Fruit fly (Drosophila melanogaster) Kc167 (cell line): ENCODE data around the gene CG15019.

Experiments
- Myc ChIP-seq: fragments of >200 bp; optimal IDR thresholded peaks from 2 replicates; lab custom pipeline; 2017; ENCODE audit warnings: missing external identifiers
- Sin3A ChIP-seq: fragments of >200 bp; optimal IDR thresholded peaks from 2 replicates; lab custom pipeline; 2018; ENCODE audit warnings: missing external identifiers
- h ChIP-seq: fragments of >200 bp; optimal IDR thresholded peaks from 3 replicates; lab custom pipeline; 2018; ENCODE audit warnings: missing external identifiers
- psq ChIP-seq: fragments of >200 bp; optimal IDR thresholded peaks from 2 replicates; lab custom pipeline; 2017; ENCODE audit warnings: missing external identifiers

DNA sequence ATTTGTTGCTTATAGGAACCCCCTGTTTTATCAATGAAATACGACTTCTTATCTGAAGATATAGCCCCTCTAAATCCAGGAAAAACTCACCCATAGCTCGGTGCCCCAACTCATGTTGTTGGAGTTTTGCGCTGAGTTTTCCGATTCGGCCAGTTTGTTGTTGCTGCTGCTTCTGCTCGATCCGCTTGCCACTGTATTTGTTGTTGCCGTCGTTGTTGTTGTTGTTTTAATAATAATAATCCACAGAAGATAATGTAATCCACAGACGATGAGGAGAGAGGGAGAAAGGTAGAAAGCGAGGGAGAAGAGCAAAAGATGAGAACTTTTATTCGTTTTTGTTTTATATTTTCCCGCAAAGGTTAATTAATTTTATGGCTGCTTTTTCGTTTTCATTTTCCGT is 42.9 kb downstream of the CG15019 start:
- TF ChIP-seq Myc (lab: Kevin White, UChicago) (no peak), psq (lab: Kevin White, UChicago) (no peak), Sin3A (lab: Kevin White, UChicago) (no peak), h (lab: Kevin White, UChicago) (no peak)
